Fruit fly (Drosophila melanogaster) whole organism, embryonic: ENCODE data around the gene CG31515.
A peak's percentile ranks its signal among the peaks of the same experiment; 100 is the strongest.

Experiments
- Abd-B ChIP-seq: fragments of 200-800 bp; sonication (Bioruptor generic); optimal IDR thresholded peaks from 2 replicates; lab custom pipeline; 2018; ENCODE audit warnings: missing biosample characterization, mild to moderate bottlenecking, missing genetic modification characterization, moderate library complexity
- Awh ChIP-seq: fragments of 200-800 bp; sonication (Bioruptor generic); IDR thresholded peaks from 2 replicates; pipeline ENCODE4, ENCODE4 v1.3.6; 2022; ENCODE audit warnings: missing biosample characterization, missing genetic modification characterization
- CG11085 ChIP-seq: fragments of 200-800 bp; sonication (Bioruptor generic); IDR thresholded peaks from 2 replicates; pipeline ENCODE4 v1.3.6; 2022; ENCODE audit warnings: missing biosample characterization, missing genetic modification characterization
- CG12744 ChIP-seq: fragments of 200-800 bp; sonication (Bioruptor generic); optimal IDR thresholded peaks from 2 replicates; lab custom pipeline; 2016; ENCODE audit warnings: missing biosample characterization, missing genetic modification characterization
- CG13123 ChIP-seq: fragments of 200-800 bp; sonication (Bioruptor generic); optimal IDR thresholded peaks from 2 replicates; lab custom pipeline; 2016; ENCODE audit warnings: missing biosample characterization, missing genetic modification characterization
- CG13296 ChIP-seq: fragments of 200-800 bp; sonication (Bioruptor generic); optimal IDR thresholded peaks from 3 replicates; lab custom pipeline; 2018; ENCODE audit warnings: missing biosample characterization, mild to moderate bottlenecking, missing genetic modification characterization
- CG14710 ChIP-seq: fragments of 200-800 bp; sonication (Bioruptor generic); optimal IDR thresholded peaks from 3 replicates; lab custom pipeline; 2019; ENCODE audit warnings: missing biosample characterization, mild to moderate bottlenecking, missing genetic modification characterization, moderate library complexity
- CG15601 ChIP-seq: fragments of 200-800 bp; sonication (Bioruptor generic); optimal IDR thresholded peaks from 3 replicates; lab custom pipeline; 2019; ENCODE audit warnings: missing biosample characterization, mild to moderate bottlenecking, missing genetic modification characterization, moderate library complexity
- CG1602 ChIP-seq: fragments of 200-800 bp; sonication (Bioruptor generic); optimal IDR thresholded peaks from 3 replicates; lab custom pipeline; 2016; ENCODE audit warnings: missing biosample characterization, missing genetic modification characterization
- CG16815 ChIP-seq: fragments of 200-800 bp; sonication (Bioruptor generic); optimal IDR thresholded peaks from 3 replicates; lab custom pipeline; 2017; ENCODE audit warnings: missing biosample characterization, mild to moderate bottlenecking, missing genetic modification characterization
- CG2199 ChIP-seq: fragments of 200-800 bp; sonication (Bioruptor generic); IDR thresholded peaks from 3 replicates; pipeline ENCODE4 v1.3.6; 2022; ENCODE audit warnings: missing biosample characterization, missing genetic modification characterization
- CG2875 ChIP-seq: fragments of 200-800 bp; sonication (Bioruptor generic); optimal IDR thresholded peaks from 2 replicates; lab custom pipeline; 2017; ENCODE audit warnings: missing biosample characterization, mild to moderate bottlenecking, missing genetic modification characterization, missing genetic modification reagents
- CG2889 ChIP-seq: fragments of 200-800 bp; sonication (Bioruptor generic); IDR thresholded peaks from 3 replicates; pipeline ENCODE4 v1.3.6; 2022; ENCODE audit warnings: missing biosample characterization, missing genetic modification characterization
- CG31388 ChIP-seq: fragments of 200-800 bp; sonication (Bioruptor generic); optimal IDR thresholded peaks from 2 replicates; lab custom pipeline; 2016; ENCODE audit warnings: missing biosample characterization, missing genetic modification characterization
- CG31441 ChIP-seq: fragments of 200-800 bp; sonication (Bioruptor generic); IDR thresholded peaks from 2 replicates; pipeline ENCODE4 v1.3.6; 2022; ENCODE audit warnings: missing biosample characterization, missing genetic modification characterization
- CG3163 ChIP-seq: fragments of 200-800 bp; sonication (Bioruptor generic); optimal IDR thresholded peaks from 3 replicates; lab custom pipeline; 2016; ENCODE audit warnings: missing biosample characterization, missing genetic modification characterization
- CG4328 ChIP-seq: fragments of 200-800 bp; sonication (Bioruptor generic); optimal IDR thresholded peaks from 3 replicates; lab custom pipeline; 2017; ENCODE audit warnings: missing biosample characterization, missing genetic modification reagents, missing genetic modification characterization
- CG4424 ChIP-seq: fragments of 200-800 bp; sonication (Bioruptor generic); optimal IDR thresholded peaks from 3 replicates; lab custom pipeline; 2016; ENCODE audit warnings: missing biosample characterization, missing genetic modification characterization
- CG6272 ChIP-seq: fragments of 200-800 bp; sonication (Bioruptor generic); IDR thresholded peaks from 2 replicates; pipeline ENCODE4 v1.3.6; 2022; ENCODE audit warnings: missing biosample characterization, missing genetic modification characterization
- CG7839 ChIP-seq: fragments of 200-800 bp; sonication (Bioruptor generic); optimal IDR thresholded peaks from 3 replicates; lab custom pipeline; 2018; ENCODE audit warnings: missing biosample characterization, mild to moderate bottlenecking, missing genetic modification characterization, moderate library complexity
- CG8281 ChIP-seq: fragments of 200-800 bp; sonication (Bioruptor generic); optimal IDR thresholded peaks from 2 replicates; lab custom pipeline; 2018; ENCODE audit warnings: missing biosample characterization, mild to moderate bottlenecking, missing genetic modification characterization, moderate library complexity
- CG8388 ChIP-seq: fragments of 200-800 bp; sonication (Bioruptor generic); optimal IDR thresholded peaks from 2 replicates; lab custom pipeline; 2019; ENCODE audit warnings: missing biosample characterization, mild to moderate bottlenecking, missing genetic modification characterization, moderate library complexity
- Chrac-16 ChIP-seq: fragments of 200-800 bp; sonication (Bioruptor generic); optimal IDR thresholded peaks from 3 replicates; lab custom pipeline; 2016; ENCODE audit warnings: missing biosample characterization, missing genetic modification characterization
- D ChIP-seq, 2 experiments: fragments of 200-800 bp in 1 of 2; fragments of >200 bp in 1 of 2; sonication (Bioruptor generic) in 1 of 2; optimal IDR thresholded peaks; 2 replicates in 1 of 2; 3 replicates in 1 of 2; lab custom pipeline; 2017; ENCODE audit warnings: mild to moderate bottlenecking in 1 of 2, missing biosample characterization in 1 of 2, missing genetic modification characterization in 1 of 2, missing genetic modification reagents in 1 of 2
- D19B ChIP-seq: fragments of 200-800 bp; sonication (Bioruptor generic); optimal IDR thresholded peaks from 2 replicates; lab custom pipeline; 2017; ENCODE audit warnings: missing biosample characterization, mild to moderate bottlenecking, missing genetic modification characterization
- Dbx ChIP-seq: fragments of 200-800 bp; sonication (Bioruptor generic); IDR thresholded peaks from 3 replicates; pipeline ENCODE4 v1.3.6; 2022; ENCODE audit warnings: missing biosample characterization, missing genetic modification characterization
- Dfd ChIP-seq, 2 experiments: fragments of >200 bp; optimal IDR thresholded peaks; 2 replicates each; lab custom pipeline; 2017; ENCODE audit warnings: missing biosample characterization in 2 of 2, missing genetic modification characterization in 2 of 2
- Doc3 ChIP-seq: fragments of 200-800 bp; sonication (Bioruptor generic); IDR thresholded peaks from 3 replicates; pipeline ENCODE4 v1.3.6; 2022; ENCODE audit warnings: missing biosample characterization, missing genetic modification characterization; ENCODE audit not compliant: partially characterized antibody
- Elba2 ChIP-seq: fragments of 200-800 bp; sonication (Bioruptor generic); optimal IDR thresholded peaks from 3 replicates; lab custom pipeline; 2016; ENCODE audit warnings: missing biosample characterization, missing genetic modification characterization
- Fer2 ChIP-seq: fragments of 200-800 bp; sonication (Bioruptor generic); optimal IDR thresholded peaks from 2 replicates; lab custom pipeline; 2018; ENCODE audit warnings: missing biosample characterization, mild to moderate bottlenecking, missing genetic modification characterization, moderate library complexity
- HmgD ChIP-seq: fragments of 200-800 bp; sonication (Bioruptor generic); optimal IDR thresholded peaks from 3 replicates; lab custom pipeline; 2016; ENCODE audit warnings: missing biosample characterization, missing genetic modification characterization
- Hmr ChIP-seq: fragments of 200-800 bp; sonication (Bioruptor generic); optimal IDR thresholded peaks from 3 replicates; lab custom pipeline; 2017; ENCODE audit warnings: mild to moderate bottlenecking, missing biosample characterization, missing genetic modification reagents, missing genetic modification characterization
- Hr39 ChIP-seq: fragments of >200 bp; optimal IDR thresholded peaks from 2 replicates; lab custom pipeline; 2017
- Vsx1 ChIP-seq: fragments of 200-800 bp; sonication (Bioruptor generic); optimal IDR thresholded peaks from 2 replicates; lab custom pipeline; 2017; ENCODE audit warnings: missing biosample characterization, mild to moderate bottlenecking, missing genetic modification characterization, missing genetic modification reagents
- Xbp1 ChIP-seq: fragments of 200-800 bp; sonication (Bioruptor generic); optimal IDR thresholded peaks from 3 replicates; lab custom pipeline; 2016; ENCODE audit warnings: missing biosample characterization, mild to moderate bottlenecking, missing genetic modification characterization
- aop ChIP-seq: fragments of 200-800 bp; sonication (Bioruptor generic); IDR thresholded peaks from 2 replicates; pipeline ENCODE4 v1.3.6; 2022; ENCODE audit warnings: missing biosample characterization, missing genetic modification characterization
- bowl ChIP-seq: fragments of 200-800 bp; sonication (Bioruptor generic); IDR thresholded peaks from 2 replicates; pipeline ENCODE4 v1.3.6; 2022; ENCODE audit warnings: missing biosample characterization, missing genetic modification characterization
- cato ChIP-seq: fragments of 200-800 bp; sonication (Bioruptor generic); optimal IDR thresholded peaks from 2 replicates; lab custom pipeline; 2016; ENCODE audit warnings: missing biosample characterization, missing genetic modification characterization, borderline replicate concordance
- chn ChIP-seq: fragments of 200-800 bp; sonication (Bioruptor generic); optimal IDR thresholded peaks from 2 replicates; lab custom pipeline; 2016; ENCODE audit warnings: missing biosample characterization, missing genetic modification characterization
- dm ChIP-seq: fragments of 200-800 bp; sonication (Bioruptor generic); optimal IDR thresholded peaks from 3 replicates; lab custom pipeline; 2016; ENCODE audit warnings: missing biosample characterization, missing genetic modification characterization
- ind ChIP-seq: fragments of 200-800 bp; sonication (Bioruptor generic); optimal IDR thresholded peaks from 3 replicates; lab custom pipeline; 2016; ENCODE audit warnings: missing biosample characterization, missing genetic modification characterization
- lola ChIP-seq, 3 experiments: fragments of >200 bp in 2 of 3; fragments of 200-800 bp in 1 of 3; sonication (Bioruptor generic) in 1 of 3; optimal IDR thresholded peaks; 2 replicates each; lab custom pipeline; 2017 to 2019; ENCODE audit warnings: missing biosample characterization in 3 of 3, missing genetic modification characterization in 3 of 3, mild to moderate bottlenecking in 1 of 3, moderate library complexity in 1 of 3
- nom ChIP-seq: fragments of 200-800 bp; sonication (Bioruptor generic); optimal IDR thresholded peaks from 2 replicates; lab custom pipeline; 2017; ENCODE audit warnings: missing biosample characterization, missing genetic modification characterization, mild to moderate bottlenecking, moderate library complexity, missing genetic modification reagents
- peb ChIP-seq: fragments of 200-800 bp; sonication (Bioruptor generic); IDR thresholded peaks from 2 replicates; pipeline ENCODE4 v1.3.6; 2022; ENCODE audit warnings: missing biosample characterization, missing genetic modification characterization
- pnt ChIP-seq: fragments of 200-800 bp; sonication (Bioruptor generic); optimal IDR thresholded peaks from 3 replicates; lab custom pipeline; 2016; ENCODE audit warnings: missing biosample characterization, missing genetic modification characterization
- sens-2 ChIP-seq: fragments of 200-800 bp; sonication (Bioruptor generic); IDR thresholded peaks from 2 replicates; pipeline ENCODE4 v1.3.6; 2022; ENCODE audit warnings: missing biosample characterization, missing genetic modification characterization
- ssp ChIP-seq: fragments of 200-800 bp; sonication (Bioruptor generic); IDR thresholded peaks from 2 replicates; pipeline ENCODE4 v1.3.6; 2022; ENCODE audit warnings: missing biosample characterization, missing genetic modification characterization
- tup ChIP-seq: fragments of 200-800 bp; sonication (Bioruptor generic); optimal IDR thresholded peaks from 2 replicates; lab custom pipeline; 2016; ENCODE audit warnings: missing biosample characterization, mild to moderate bottlenecking, missing genetic modification characterization, moderate library complexity
- vfl ChIP-seq: fragments of 200-800 bp; sonication (Bioruptor generic); optimal IDR thresholded peaks from 2 replicates; lab custom pipeline; 2016; ENCODE audit warnings: missing biosample characterization, missing genetic modification characterization
- zfh1 ChIP-seq: fragments of 200-800 bp; sonication (Bioruptor generic); IDR thresholded peaks from 3 replicates; pipeline ENCODE4 v1.3.6; 2022; ENCODE audit warnings: missing biosample characterization, missing genetic modification characterization

The CG31515 gene

DNA sequence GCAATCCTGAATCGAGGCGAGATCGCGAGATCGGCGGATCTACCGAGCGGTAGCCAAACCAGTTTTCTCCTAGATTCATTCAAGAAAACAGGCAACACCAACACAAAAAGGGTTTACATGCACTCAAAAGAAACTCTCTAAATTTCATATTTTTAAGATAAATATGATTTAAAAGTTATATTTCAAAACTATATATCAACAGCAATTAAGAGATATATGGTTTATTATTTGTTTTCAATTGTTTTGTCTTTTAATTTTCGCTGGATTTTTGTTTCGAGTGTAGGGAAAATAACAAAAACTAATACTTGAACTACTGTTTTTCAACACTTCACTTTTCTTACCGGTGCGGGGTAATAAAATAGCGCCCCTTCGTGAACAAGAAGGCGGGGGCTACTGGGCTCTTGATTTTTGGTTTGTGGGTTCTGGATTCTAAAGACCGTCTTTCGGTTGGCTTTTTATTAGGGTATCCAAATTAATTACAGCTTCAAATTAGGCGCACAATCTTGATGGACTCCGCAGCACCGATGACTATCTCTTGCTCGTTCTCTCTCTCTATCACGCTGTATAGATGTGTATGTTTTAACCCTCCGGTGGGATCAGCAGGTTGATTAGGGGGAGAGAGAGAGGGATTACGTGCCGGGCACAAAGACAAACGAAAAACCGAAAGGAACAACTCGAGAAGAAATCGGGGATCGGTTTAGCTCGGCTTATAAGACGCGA, 43.5 kb downstream of the CG31515 start (continued):
- TF ChIP-seq D (optimal IDR thresholded peaks at IDR 0.05; lab: Kevin White, UChicago) (no peak), D (GFP tag; optimal IDR thresholded peaks at IDR 0.05; lab: Kevin White, UChicago) (peak; percentile 33), CG6272 (no peak), CG1602 (GFP tag; lab: Kevin White, UChicago) (peak; percentile 27), CG2889 (GFP tag; lab: Robert Waterston, UW) (no peak), Fer2 (tag; lab: Kevin White, UChicago) (no peak), Awh (no peak), CG4424 (GFP tag; lab: Kevin White, UChicago) (peak; percentile 25), CG16815 (GFP tag; lab: Kevin White, UChicago) (peak; percentile 48), Hmr (GFP tag; lab: Kevin White, UChicago) (no peak), Elba2 (no peak), Dbx (GFP tag; lab: Robert Waterston, UW) (no peak), ssp (no peak), zfh1 (0 out of 3 replicates have a peak, but pooled peaks have one; percentile 35), CG13296 (no peak), CG8388 (GFP tag; lab: Kevin White, UChicago) (peak; percentile 56), Abd-B (GFP tag; lab: Kevin White, UChicago) (no peak), pnt (GFP tag; lab: Kevin White, UChicago) (no peak), ind (GFP tag; lab: Kevin White, UChicago) (no peak), dm (GFP tag; lab: Kevin White, UChicago) (no peak), CG13123 (GFP tag; lab: Kevin White, UChicago) (no peak), tup (GFP tag; lab: Kevin White, UChicago) (no peak), CG2199 (GFP tag; lab: Robert Waterston, UW) (0 out of 3 replicates have a peak, but pooled peaks have one; percentile 1), Doc3 (GFP tag; lab: Robert Waterston, UW) (no peak), CG31388 (GFP tag; lab: Kevin White, UChicago) (no peak), Vsx1 (no peak), CG8281 (no peak), HmgD (GFP tag; lab: Kevin White, UChicago) (no peak), aop (no peak), Xbp1 (GFP tag; lab: Kevin White, UChicago) (peak; percentile 7), Chrac-16 (GFP tag; lab: Kevin White, UChicago) (peak; percentile 45), lola (GFP tag; optimal IDR thresholded peaks at IDR 0.05; lab: Kevin White, UChicago) (peak in 1 of 3 experiments; percentile 80), CG7839 (peak; percentile 50), CG12744 (GFP tag; lab: Kevin White, UChicago) (no peak), vfl (GFP tag; lab: Kevin White, UChicago) (no peak), Hr39 (lab: Kevin White, UChicago) (no peak), sens-2 (GFP tag; lab: Robert Waterston, UW) (no peak), nom (GFP tag; lab: Kevin White, UChicago) (peak; percentile 24), peb (GFP tag; lab: Robert Waterston, UW) (no peak), chn (GFP tag; lab: Kevin White, UChicago) (no peak), CG14710 (tag; lab: Kevin White, UChicago) (peak; percentile 76), Dfd (GFP tag; optimal IDR thresholded peaks at IDR 0.05; lab: Kevin White, UChicago) (no peak), CG2875 (no peak), CG31441 (peak; percentile 63), bowl (GFP tag; lab: Robert Waterston, UW) (no peak), CG4328 (GFP tag; lab: Kevin White, UChicago) (no peak), CG11085 (GFP tag; lab: Robert Waterston, UW) (no peak), cato (GFP tag; lab: Kevin White, UChicago) (no peak), CG3163 (no peak), D19B (no peak), CG15601 (tag; lab: Kevin White, UChicago) (peak; percentile 51)
